Worm (Caenorhabditis elegans) whole organism, L4 larva: ENCODE data around the gene K03A11.5.

Experiments used
- D1046.2 ChIP-seq: fragments of 200-800 bp; sonication (Bioruptor generic); IDR thresholded peaks from 2 replicates; pipeline ENCODE4 v1.3.6; 2022; ENCODE audit warnings: missing genetic modification characterization, missing compliant biosample characterization
- F10B5.3 ChIP-seq: sonication (generic microtip); optimal IDR thresholded peaks from 2 replicates; lab custom pipeline; 2016; ENCODE audit warnings: mild to moderate bottlenecking, missing genetic modification characterization, missing compliant biosample characterization
- F37D6.2 ChIP-seq: sonication (generic microtip); optimal IDR thresholded peaks from 2 replicates; lab custom pipeline; 2016; ENCODE audit warnings: mild to moderate bottlenecking, missing genetic modification characterization, missing compliant biosample characterization
- R02D3.7 ChIP-seq: fragments of 150-350 bp; sonication (generic microtip); optimal IDR thresholded peaks from 3 replicates; lab custom pipeline; 2014; ENCODE audit warnings: missing biosample characterization, missing genetic modification characterization
- T20F7.1 ChIP-seq: fragments of 200-800 bp; sonication (Bioruptor generic); optimal IDR thresholded peaks from 2 replicates; lab custom pipeline; 2018; ENCODE audit warnings: mild to moderate bottlenecking, missing genetic modification characterization, missing compliant biosample characterization
- T26A8.4 ChIP-seq: fragments of 200-800 bp; sonication (Bioruptor generic); IDR thresholded peaks from 2 replicates; pipeline ENCODE4 v1.3.6; 2022; ENCODE audit warnings: missing genetic modification characterization, missing compliant biosample characterization
- Y48G9A.11 ChIP-seq: fragments of 200-800 bp; sonication (Bioruptor generic); IDR thresholded peaks from 2 replicates; pipeline ENCODE4 v1.3.6; 2022; ENCODE audit warnings: missing genetic modification reagents, missing genetic modification characterization, missing compliant biosample characterization
- aly-2 ChIP-seq: sonication (generic microtip); optimal IDR thresholded peaks from 2 replicates; lab custom pipeline; 2018; ENCODE audit warnings: missing biosample characterization, missing genetic modification characterization
- ceh-20 ChIP-seq: fragments of 200-800 bp; sonication (Bioruptor generic); IDR thresholded peaks from 2 replicates; pipeline ENCODE4 v1.3.6; 2022; ENCODE audit warnings: missing genetic modification reagents, missing genetic modification characterization, missing compliant biosample characterization
- ceh-32 ChIP-seq: sonication (generic microtip); optimal IDR thresholded peaks from 2 replicates; lab custom pipeline; 2016; ENCODE audit warnings: mild to moderate bottlenecking, missing genetic modification characterization, missing compliant biosample characterization; ENCODE audit not compliant: poor library complexity
- ceh-62 ChIP-seq: sonication (generic microtip); optimal IDR thresholded peaks from 2 replicates; lab custom pipeline; 2017; ENCODE audit warnings: missing biosample characterization, missing genetic modification characterization
- ceh-82 ChIP-seq: sonication (generic microtip); optimal IDR thresholded peaks from 2 replicates; lab custom pipeline; 2017; ENCODE audit warnings: missing biosample characterization, missing genetic modification characterization
- ctbp-1 ChIP-seq: fragments of 200-800 bp; sonication (Bioruptor generic); IDR thresholded peaks from 2 replicates; pipeline ENCODE4 v1.3.6; 2022; ENCODE audit warnings: missing genetic modification reagents, missing genetic modification characterization, missing compliant biosample characterization
- daf-8 ChIP-seq: fragments of 200-800 bp; sonication (Bioruptor generic); IDR thresholded peaks from 2 replicates; pipeline ENCODE4 v1.3.6; 2022; ENCODE audit warnings: missing genetic modification characterization, missing compliant biosample characterization
- dmd-6 ChIP-seq: fragments of 200-800 bp; sonication (Bioruptor generic); IDR thresholded peaks from 2 replicates; pipeline ENCODE4 v1.3.6; 2022; ENCODE audit warnings: missing genetic modification reagents, missing genetic modification characterization, missing compliant biosample characterization
- dmd-9 ChIP-seq: fragments of 200-800 bp; sonication (Bioruptor generic); IDR thresholded peaks from 2 replicates; pipeline ENCODE4 v1.3.6; 2022; ENCODE audit warnings: missing genetic modification reagents, missing genetic modification characterization, missing compliant biosample characterization
- dpl-1 ChIP-seq: fragments of 150-350 bp; optimal IDR thresholded peaks from 2 replicates; lab custom pipeline; 2014; ENCODE audit warnings: missing biosample characterization, missing genetic modification reagents, missing genetic modification characterization
- duxl-1 ChIP-seq: sonication (generic microtip); optimal IDR thresholded peaks from 2 replicates; lab custom pipeline; 2016; ENCODE audit warnings: mild to moderate bottlenecking, missing genetic modification characterization, moderate library complexity, missing compliant biosample characterization; ENCODE audit not compliant: poor library complexity
- dve-1 ChIP-seq: sonication (generic microtip); optimal IDR thresholded peaks from 2 replicates; lab custom pipeline; 2017; ENCODE audit warnings: antibody characterized with exemption, mild to moderate bottlenecking, missing genetic modification characterization, missing compliant biosample characterization; ENCODE audit not compliant: insufficient read depth
- egl-27 ChIP-seq: sonication (generic microtip); optimal IDR thresholded peaks from 3 replicates; lab custom pipeline; 2017; ENCODE audit warnings: missing biosample characterization, missing genetic modification reagents, missing genetic modification characterization
- hmg-1.1 ChIP-seq: fragments of 200-800 bp; sonication (Bioruptor generic); IDR thresholded peaks from 2 replicates; pipeline ENCODE4 v1.3.6; 2022; ENCODE audit warnings: missing genetic modification reagents, missing genetic modification characterization, missing compliant biosample characterization
- jun-1 ChIP-seq: fragments of 150-350 bp; optimal IDR thresholded peaks from 2 replicates; lab custom pipeline; 2014; ENCODE audit warnings: missing biosample characterization, missing genetic modification reagents, missing genetic modification characterization
- lim-7 ChIP-seq: fragments of 200-800 bp; sonication (Bioruptor generic); IDR thresholded peaks from 2 replicates; pipeline ENCODE4 v1.3.6; 2022; ENCODE audit warnings: missing genetic modification characterization, missing compliant biosample characterization
- lin-1 ChIP-seq: fragments of 200-800 bp; sonication (Bioruptor generic); IDR thresholded peaks from 2 replicates; pipeline ENCODE4 v1.3.6; 2022; ENCODE audit warnings: missing genetic modification reagents, missing genetic modification characterization, missing compliant biosample characterization
- lin-13 ChIP-seq: fragments of 150-350 bp; optimal IDR thresholded peaks from 2 replicates; lab custom pipeline; 2014; ENCODE audit warnings: missing biosample characterization, missing genetic modification reagents, missing genetic modification characterization
- lin-29 ChIP-seq: fragments of 200-800 bp; sonication (Bioruptor generic); IDR thresholded peaks from 2 replicates; pipeline ENCODE4 v1.3.6; 2022; ENCODE audit warnings: missing genetic modification reagents, missing genetic modification characterization, missing compliant biosample characterization
- lsy-2 ChIP-seq, 2 experiments: fragments of 150-350 bp in 1 of 2; sonication (generic microtip) in 1 of 2; optimal IDR thresholded peaks; 2 replicates each; lab custom pipeline; 2014 to 2017; ENCODE audit warnings: missing biosample characterization in 2 of 2, missing genetic modification characterization in 2 of 2
- madf-9 ChIP-seq: fragments of 200-800 bp; sonication (Bioruptor generic); conservative IDR thresholded peaks from 2 replicates; pipeline ENCODE4 v1.3.6; 2022; ENCODE audit warnings: missing genetic modification reagents, missing genetic modification characterization, missing compliant biosample characterization
- mdl-1 ChIP-seq, 2 experiments: fragments of 150-350 bp in 1 of 2; sonication (generic microtip) in 1 of 2; optimal IDR thresholded peaks; 2 replicates each; lab custom pipeline; 2014 to 2017; ENCODE audit warnings: missing biosample characterization in 2 of 2, missing genetic modification characterization in 2 of 2
- mes-2 ChIP-seq: sonication (generic microtip); optimal IDR thresholded peaks from 2 replicates; lab custom pipeline; 2016; ENCODE audit warnings: missing genotype, mild to moderate bottlenecking, missing genetic modification characterization, missing compliant biosample characterization; ENCODE audit not compliant: poor library complexity, severe bottlenecking
- mxl-2 ChIP-seq: fragments of 200-800 bp; sonication (Bioruptor generic); conservative IDR thresholded peaks from 2 replicates; pipeline ENCODE4 v1.3.6; 2022; ENCODE audit warnings: missing genetic modification reagents, missing genetic modification characterization, missing compliant biosample characterization
- nhr-10 ChIP-seq: fragments of 150-350 bp; optimal IDR thresholded peaks from 2 replicates; lab custom pipeline; 2014; ENCODE audit warnings: missing biosample characterization, missing genetic modification characterization
- nhr-25 ChIP-seq: sonication (generic microtip); optimal IDR thresholded peaks from 2 replicates; lab custom pipeline; 2017; ENCODE audit warnings: missing genetic modification characterization, mild to moderate bottlenecking, missing compliant biosample characterization, antibody characterized with exemption, moderate library complexity, borderline replicate concordance; ENCODE audit not compliant: insufficient read depth
- nhr-41 ChIP-seq: fragments of 200-800 bp; sonication (Bioruptor generic); IDR thresholded peaks from 2 replicates; pipeline ENCODE4 v1.3.6; 2022; ENCODE audit warnings: missing genetic modification reagents, missing genetic modification characterization, missing compliant biosample characterization
- nhr-42 ChIP-seq: fragments of 200-800 bp; sonication (Bioruptor generic); IDR thresholded peaks from 2 replicates; pipeline ENCODE4 v1.3.6; 2022; ENCODE audit warnings: missing genetic modification characterization, missing compliant biosample characterization
- nhr-48 ChIP-seq: sonication (generic microtip); optimal IDR thresholded peaks from 2 replicates; lab custom pipeline; 2016; ENCODE audit warnings: mild to moderate bottlenecking, missing genetic modification characterization, missing compliant biosample characterization
- php-3 ChIP-seq: fragments of 200-800 bp; sonication (Bioruptor generic); IDR thresholded peaks from 2 replicates; pipeline ENCODE4 v1.3.6; 2022; ENCODE audit warnings: missing genetic modification reagents, missing genetic modification characterization, missing compliant biosample characterization
- saeg-2 ChIP-seq: fragments of 200-800 bp; sonication (Bioruptor generic); IDR thresholded peaks from 2 replicates; pipeline ENCODE4 v1.3.6; 2022; ENCODE audit warnings: missing genetic modification reagents, missing genetic modification characterization, missing compliant biosample characterization
- set-16 ChIP-seq: fragments of 200-800 bp; sonication (Bioruptor generic); IDR thresholded peaks from 2 replicates; pipeline ENCODE4 v1.3.6; 2022; ENCODE audit warnings: missing genetic modification reagents, missing genetic modification characterization, missing compliant biosample characterization
- snpc-4 ChIP-seq: fragments of 150-350 bp; optimal IDR thresholded peaks from 2 replicates; lab custom pipeline; 2014; ENCODE audit warnings: missing biosample characterization, missing genetic modification characterization
- spr-1 ChIP-seq: sonication (generic microtip); optimal IDR thresholded peaks from 2 replicates; lab custom pipeline; 2016; ENCODE audit warnings: mild to moderate bottlenecking, missing genetic modification characterization, missing compliant biosample characterization
- tag-97 ChIP-seq: fragments of 200-800 bp; sonication (Bioruptor generic); IDR thresholded peaks from 2 replicates; pipeline ENCODE4 v1.3.6; 2022; ENCODE audit warnings: missing genetic modification characterization, missing compliant biosample characterization
- unc-130 ChIP-seq: sonication (generic microtip); optimal IDR thresholded peaks from 2 replicates; lab custom pipeline; 2016; ENCODE audit warnings: missing genetic modification reagents, missing genetic modification characterization, missing compliant biosample characterization
- unc-39 ChIP-seq: sonication (generic microtip); optimal IDR thresholded peaks from 2 replicates; lab custom pipeline; 2017; ENCODE audit warnings: missing biosample characterization, missing genetic modification characterization
- unc-62 ChIP-seq, 3 experiments: fragments of 150-350 bp in 1 of 3; sonication (generic microtip); optimal IDR thresholded peaks in 2 of 3; peaks in 1 of 3; 1 replicate in 1 of 3; 2 replicates in 2 of 3; lab custom pipeline; 2014 to 2017; ENCODE audit warnings: missing biosample characterization in 3 of 3, missing genetic modification characterization in 3 of 3, missing genetic modification reagents in 3 of 3, missing genotype in 1 of 3
- zag-1 ChIP-seq: fragments of 150-350 bp; optimal IDR thresholded peaks from 2 replicates; lab custom pipeline; 2014; ENCODE audit warnings: missing biosample characterization, missing genetic modification characterization
- zfp-2 ChIP-seq: sonication (generic microtip); optimal IDR thresholded peaks from 2 replicates; lab custom pipeline; 2016; ENCODE audit warnings: mild to moderate bottlenecking, missing genetic modification characterization, missing compliant biosample characterization
- ztf-11 ChIP-seq: fragments of 150-350 bp; optimal IDR thresholded peaks from 2 replicates; lab custom pipeline; 2014; ENCODE audit warnings: missing biosample characterization, missing genetic modification characterization

Gene K03A11.5

DNA sequence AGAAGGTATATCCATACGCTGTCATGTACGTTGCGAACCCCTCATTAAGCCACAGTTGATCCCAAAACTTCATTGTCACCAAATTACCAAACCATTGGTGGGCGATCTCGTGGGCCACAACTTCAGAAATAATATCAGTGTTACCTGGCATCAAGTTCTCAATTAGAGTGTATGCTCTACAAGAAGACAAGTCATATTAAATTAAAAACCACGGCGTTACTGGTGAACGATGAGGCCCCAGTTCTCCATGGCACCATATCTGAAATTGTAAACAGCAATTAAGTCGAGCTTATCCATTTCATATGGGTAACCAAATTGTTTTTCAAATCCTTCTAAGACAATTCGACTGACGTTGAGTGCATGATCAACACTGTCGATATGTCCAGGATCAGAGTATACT lies 39.5 kb downstream of the K03A11.5 start:
- TF ChIP-seq hmg-1.1 (GFP tag; lab: Robert Waterston, UW) (no peak), unc-62 (GFP tag; optimal IDR thresholded peaks at IDR 0.05 in 1 of 2; lab: Kevin White, UChicago) (peak in 1 of 2 experiments; percentile 91), unc-62 (tag; optimal IDR thresholded peaks at IDR 0.05; lab: Kevin White, UChicago) (no peak)

DNA sequence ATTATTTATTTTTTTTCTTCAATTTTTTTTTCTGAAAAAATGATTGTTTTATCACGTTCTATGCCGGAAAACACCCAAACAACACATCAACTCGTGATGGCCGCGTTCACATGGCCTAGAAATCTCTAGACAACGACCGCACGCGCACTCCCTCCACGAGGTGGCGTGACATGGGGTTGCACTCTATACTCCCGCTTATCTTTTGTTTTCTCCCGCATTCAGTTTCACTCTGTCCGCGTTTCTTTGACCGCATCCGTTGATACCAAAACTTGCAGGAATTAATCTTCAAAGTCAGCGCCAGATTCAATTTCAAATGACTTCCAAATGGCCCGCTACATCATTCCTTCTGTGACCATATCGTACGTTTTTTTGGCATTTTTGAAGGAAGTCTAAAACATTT lies 41.6 kb downstream of the K03A11.5 start, which contains the start of gene F17H10.1:
F17H10.1 (plus strand) TSS at position 276 of the 400 bp plus-strand sequence.
- TF ChIP-seq unc-39 (tag; lab: Kevin White, UChicago), result no peak
- TF ChIP-seq duxl-1 (tag; lab: Kevin White, UChicago), result no peak
- TF ChIP-seq nhr-25 (tag; lab: Kevin White, UChicago), result peak; percentile 52
- no peak for TF ChIP-seq lim-7
- TF ChIP-seq spr-1 (tag; lab: Kevin White, UChicago), result peak; percentile 48
- peak; percentile 40 for TF ChIP-seq dpl-1 (GFP tag; lab: Kevin White, UChicago)
- peak; percentile 65; the same call in 1 of the 2 replicates for TF ChIP-seq madf-9 (GFP tag; lab: Robert Waterston, UW)
- TF ChIP-seq ceh-82 (tag; lab: Kevin White, UChicago), result no peak
- TF ChIP-seq saeg-2, result peak; percentile 50; the same call in 1 of the 2 replicates
- TF ChIP-seq R02D3.7 (tag; lab: Kevin White, UChicago), result no peak
- TF ChIP-seq set-16 (GFP tag; lab: Robert Waterston, UW), result peak; percentile 62; the same call in 1 of the 2 replicates
- TF ChIP-seq ztf-11, result no peak
- TF ChIP-seq Y48G9A.11 (GFP tag; lab: Robert Waterston, UW), result no peak
- TF ChIP-seq F10B5.3, result no peak
- no peak for TF ChIP-seq daf-8 (GFP tag; lab: Robert Waterston, UW)
- TF ChIP-seq snpc-4 (tag; lab: Kevin White, UChicago), result no peak
- no peak for TF ChIP-seq lin-29 (GFP tag; lab: Robert Waterston, UW)
- peak; percentile 67 for TF ChIP-seq lin-13
- peak; percentile 70 for TF ChIP-seq T20F7.1 (GFP tag; lab: Kevin White, UChicago)
- peak; percentile 85 for TF ChIP-seq dmd-9
- peak; percentile 82 for TF ChIP-seq nhr-41 (GFP tag; lab: Robert Waterston, UW)
- TF ChIP-seq dmd-6, result peak; percentile 97
- TF ChIP-seq dve-1 (tag; lab: Kevin White, UChicago), result peak; percentile 97
- peak; percentile 92 for TF ChIP-seq nhr-48 (tag; lab: Kevin White, UChicago)
- no peak for TF ChIP-seq nhr-10 (tag; lab: Kevin White, UChicago)
- TF ChIP-seq lsy-2 (tag; optimal IDR thresholded peaks at IDR 0.05; lab: Kevin White, UChicago), result peak in 1 of 2 experiments; percentile 57
- no peak for TF ChIP-seq F37D6.2 (tag; lab: Kevin White, UChicago)
- TF ChIP-seq lin-1, result peak; percentile 90
- TF ChIP-seq mdl-1 (tag; optimal IDR thresholded peaks at IDR 0.05; lab: Kevin White, UChicago), result peak; percentile 96 to 99
- TF ChIP-seq aly-2 (tag; lab: Kevin White, UChicago), result no peak
- peak; percentile 73 for TF ChIP-seq T26A8.4 (GFP tag; lab: Robert Waterston, UW)
- TF ChIP-seq mes-2 (tag; lab: Kevin White, UChicago), result peak; percentile 91
- TF ChIP-seq ceh-20, result peak; percentile 80
- no peak for TF ChIP-seq zag-1 (tag; lab: Kevin White, UChicago)
- peak; percentile 68 for TF ChIP-seq mxl-2
- peak; percentile 46; the same call in 1 of the 2 replicates for TF ChIP-seq ctbp-1 (GFP tag; lab: Robert Waterston, UW)
- peak; percentile 82 for TF ChIP-seq php-3 (GFP tag; lab: Robert Waterston, UW)
- no peak for TF ChIP-seq ceh-32 (tag; lab: Kevin White, UChicago)
- TF ChIP-seq jun-1 (tag; lab: Kevin White, UChicago), result no peak
- no peak for TF ChIP-seq tag-97 (GFP tag; lab: Robert Waterston, UW)
- TF ChIP-seq egl-27 (tag; lab: Kevin White, UChicago), result no peak
- no peak for TF ChIP-seq ceh-62 (tag; lab: Kevin White, UChicago)
- TF ChIP-seq D1046.2 (GFP tag; lab: Robert Waterston, UW), result peak; percentile 75; the same call in 1 of the 2 replicates
- TF ChIP-seq zfp-2 (tag; lab: Kevin White, UChicago), result no peak
- TF ChIP-seq nhr-42 (GFP tag; lab: Robert Waterston, UW), result no peak
- no peak for TF ChIP-seq unc-130 (GFP tag; lab: Kevin White, UChicago)
